Fruit fly (Drosophila melanogaster) whole organism, embryonic: ENCODE measurements around the gene Arpc4.

Source experiments
- Asciz ChIP-seq: fragments of 200-800 bp; sonication (Bioruptor generic); optimal IDR thresholded peaks from 2 replicates; lab custom pipeline; 2017; ENCODE audit warnings: missing biosample characterization, mild to moderate bottlenecking, missing genetic modification characterization, missing genetic modification reagents
- B-H1 ChIP-seq: fragments of 200-800 bp; sonication (Bioruptor generic); IDR thresholded peaks from 3 replicates; pipeline ENCODE4 v1.3.6; 2022; ENCODE audit warnings: missing biosample characterization, missing genetic modification characterization
- CG10565 ChIP-seq: fragments of 200-800 bp; sonication (Bioruptor generic); optimal IDR thresholded peaks from 3 replicates; lab custom pipeline; 2016; ENCODE audit warnings: missing biosample characterization, mild to moderate bottlenecking, missing genetic modification characterization
- CG11085 ChIP-seq: fragments of 200-800 bp; sonication (Bioruptor generic); IDR thresholded peaks from 2 replicates; pipeline ENCODE4 v1.3.6; 2022; ENCODE audit warnings: missing biosample characterization, missing genetic modification characterization
- CG11398 ChIP-seq: fragments of 200-800 bp; sonication (Bioruptor generic); optimal IDR thresholded peaks from 2 replicates; lab custom pipeline; 2016; ENCODE audit warnings: missing biosample characterization, missing genetic modification characterization
- CG12104 ChIP-seq: fragments of 200-800 bp; sonication (Bioruptor generic); optimal IDR thresholded peaks from 3 replicates; lab custom pipeline; 2016; ENCODE audit warnings: missing biosample characterization, missing genetic modification characterization
- CG16815 ChIP-seq: fragments of 200-800 bp; sonication (Bioruptor generic); optimal IDR thresholded peaks from 3 replicates; lab custom pipeline; 2017; ENCODE audit warnings: missing biosample characterization, mild to moderate bottlenecking, missing genetic modification characterization
- CG17802 ChIP-seq: fragments of 200-800 bp; sonication (Bioruptor generic); optimal IDR thresholded peaks from 2 replicates; lab custom pipeline; 2018; ENCODE audit warnings: missing biosample characterization, mild to moderate bottlenecking, missing genetic modification characterization, moderate library complexity
- CG31388 ChIP-seq: fragments of 200-800 bp; sonication (Bioruptor generic); optimal IDR thresholded peaks from 2 replicates; lab custom pipeline; 2016; ENCODE audit warnings: missing biosample characterization, missing genetic modification characterization
- CG32772 ChIP-seq: fragments of 200-800 bp; sonication (Bioruptor generic); IDR thresholded peaks from 2 replicates; pipeline ENCODE4 v1.3.6; 2022; ENCODE audit warnings: missing biosample characterization, missing genetic modification characterization
- CG33213 ChIP-seq: fragments of 200-800 bp; sonication (Bioruptor generic); optimal IDR thresholded peaks from 3 replicates; lab custom pipeline; 2016; ENCODE audit warnings: missing biosample characterization, missing genetic modification characterization
- CG33557 ChIP-seq: fragments of 200-800 bp; sonication (Bioruptor generic); optimal IDR thresholded peaks from 2 replicates; lab custom pipeline; 2019; ENCODE audit warnings: missing biosample characterization, mild to moderate bottlenecking, missing genetic modification characterization, moderate library complexity
- CG4820 ChIP-seq: fragments of 200-800 bp; sonication (Bioruptor generic); optimal IDR thresholded peaks from 3 replicates; lab custom pipeline; 2016; ENCODE audit warnings: missing biosample characterization, missing genetic modification characterization
- CG6683 ChIP-seq: fragments of 200-800 bp; sonication (Bioruptor generic); optimal IDR thresholded peaks from 2 replicates; lab custom pipeline; 2017; ENCODE audit warnings: missing biosample characterization, mild to moderate bottlenecking, missing genetic modification characterization, missing genetic modification reagents
- CG6689 ChIP-seq: fragments of 200-800 bp; sonication (Bioruptor generic); IDR thresholded peaks from 2 replicates; pipeline ENCODE4 v1.3.6; 2022; ENCODE audit warnings: missing biosample characterization, missing genetic modification characterization
- CG6813 ChIP-seq: fragments of 200-800 bp; sonication (Bioruptor generic); optimal IDR thresholded peaks from 2 replicates; lab custom pipeline; 2017; ENCODE audit warnings: missing biosample characterization, missing genetic modification characterization, mild to moderate bottlenecking, moderate library complexity, missing genetic modification reagents
- CG7963 ChIP-seq: fragments of 200-800 bp; sonication (Bioruptor generic); IDR thresholded peaks from 3 replicates; pipeline ENCODE4 v1.3.6; 2022; ENCODE audit warnings: missing biosample characterization, missing genetic modification characterization; ENCODE audit not compliant: partially characterized antibody
- CG8359 ChIP-seq: fragments of 200-800 bp; sonication (Bioruptor generic); optimal IDR thresholded peaks from 2 replicates; lab custom pipeline; 2017; ENCODE audit warnings: missing biosample characterization, mild to moderate bottlenecking, missing genetic modification characterization, borderline replicate concordance
- CG8944 ChIP-seq: fragments of 200-800 bp; sonication (Bioruptor generic); optimal IDR thresholded peaks from 3 replicates; lab custom pipeline; 2016; ENCODE audit warnings: missing biosample characterization, missing genetic modification characterization
- CG9609 ChIP-seq: fragments of 200-800 bp; sonication (Bioruptor generic); optimal IDR thresholded peaks from 3 replicates; lab custom pipeline; 2016; ENCODE audit warnings: missing biosample characterization, missing genetic modification characterization
- CG9817 ChIP-seq: fragments of 200-800 bp; sonication (Bioruptor generic); optimal IDR thresholded peaks from 2 replicates; lab custom pipeline; 2018; ENCODE audit warnings: missing biosample characterization, mild to moderate bottlenecking, missing genetic modification characterization, moderate library complexity
- CoRest ChIP-seq: fragments of 200-800 bp; sonication (Bioruptor generic); optimal IDR thresholded peaks from 3 replicates; lab custom pipeline; 2018; ENCODE audit warnings: missing biosample characterization, mild to moderate bottlenecking, missing genetic modification characterization, moderate library complexity
- CrebB ChIP-seq: fragments of 200-800 bp; sonication (Bioruptor generic); optimal IDR thresholded peaks from 3 replicates; lab custom pipeline; 2018; ENCODE audit warnings: missing biosample characterization, mild to moderate bottlenecking, missing genetic modification characterization
- Dek ChIP-seq: fragments of 200-800 bp; sonication (Bioruptor generic); optimal IDR thresholded peaks from 3 replicates; lab custom pipeline; 2019; ENCODE audit warnings: missing biosample characterization, mild to moderate bottlenecking, missing genetic modification characterization, moderate library complexity
- Dip3 ChIP-seq: fragments of 200-800 bp; sonication (Bioruptor generic); optimal IDR thresholded peaks from 3 replicates; lab custom pipeline; 2016; ENCODE audit warnings: missing biosample characterization, missing genetic modification characterization
- Ets65A ChIP-seq: fragments of 200-800 bp; sonication (Bioruptor generic); peaks from one replicate; lab custom pipeline; 2016; ENCODE audit warnings: missing biosample characterization, missing genetic modification characterization
- Gsc ChIP-seq: fragments of 200-800 bp; sonication (Bioruptor generic); IDR thresholded peaks from 2 replicates; pipeline ENCODE4 v1.3.6; 2022; ENCODE audit warnings: missing biosample characterization, missing genetic modification characterization
- Myb ChIP-seq: fragments of 200-800 bp; sonication (Bioruptor generic); optimal IDR thresholded peaks from 2 replicates; lab custom pipeline; 2016; ENCODE audit warnings: missing biosample characterization, missing genetic modification characterization
- NC2α ChIP-seq: fragments of 200-800 bp; sonication (Bioruptor generic); optimal IDR thresholded peaks from 2 replicates; lab custom pipeline; 2016; ENCODE audit warnings: missing biosample characterization, missing genetic modification characterization
- Nf-YA ChIP-seq: fragments of 200-800 bp; sonication (Bioruptor generic); IDR thresholded peaks from 2 replicates; pipeline ENCODE4 v1.3.6; 2022; ENCODE audit warnings: missing biosample characterization, missing genetic modification characterization
- Nf-YB ChIP-seq: fragments of 200-800 bp; sonication (Bioruptor generic); optimal IDR thresholded peaks from 3 replicates; lab custom pipeline; 2019; ENCODE audit warnings: missing biosample characterization, mild to moderate bottlenecking, missing genetic modification characterization, moderate library complexity
- Optix ChIP-seq: fragments of 200-800 bp; sonication (Bioruptor generic); IDR thresholded peaks from 3 replicates; pipeline ENCODE4 v1.3.6; 2022; ENCODE audit warnings: missing biosample characterization, missing genetic modification characterization
- chinmo ChIP-seq: fragments of 200-800 bp; sonication (Bioruptor generic); IDR thresholded peaks from 4 replicates; pipeline ENCODE4 v1.3.6; 2022; ENCODE audit warnings: missing biosample characterization, missing genetic modification characterization; ENCODE audit not compliant: partially characterized antibody
- chm ChIP-seq: fragments of 200-800 bp; sonication (Bioruptor generic); IDR thresholded peaks from 2 replicates; pipeline ENCODE4 v1.3.6; 2022; ENCODE audit warnings: missing biosample characterization, missing genetic modification characterization
- ci ChIP-seq: fragments of 200-800 bp; sonication (Bioruptor generic); IDR thresholded peaks from 3 replicates; pipeline ENCODE4 v1.3.6; 2022; ENCODE audit warnings: missing biosample characterization, missing genetic modification characterization
- corto ChIP-seq: fragments of 200-800 bp; sonication (Bioruptor generic); optimal IDR thresholded peaks from 2 replicates; lab custom pipeline; 2016; ENCODE audit warnings: missing biosample characterization, mild to moderate bottlenecking, missing genetic modification characterization, moderate library complexity
- fd96Cb ChIP-seq: fragments of 200-800 bp; sonication (Bioruptor generic); optimal IDR thresholded peaks from 2 replicates; lab custom pipeline; 2018; ENCODE audit warnings: missing biosample characterization, mild to moderate bottlenecking, missing genetic modification characterization, moderate library complexity
- ftz-f1 ChIP-seq: fragments of 200-800 bp; sonication (Bioruptor generic); optimal IDR thresholded peaks from 2 replicates; lab custom pipeline; 2016; ENCODE audit warnings: missing biosample characterization, missing genetic modification characterization
- gro ChIP-seq: fragments of 200-800 bp; sonication (Bioruptor generic); optimal IDR thresholded peaks from 2 replicates; lab custom pipeline; 2016; ENCODE audit warnings: missing biosample characterization, missing genetic modification characterization
- gsb ChIP-seq: fragments of 200-800 bp; sonication (Bioruptor generic); IDR thresholded peaks from 2 replicates; pipeline ENCODE4 v1.3.6; 2022; ENCODE audit warnings: missing biosample characterization, missing genetic modification characterization
- jing ChIP-seq: fragments of 200-800 bp; sonication (Bioruptor generic); optimal IDR thresholded peaks from 2 replicates; lab custom pipeline; 2018; ENCODE audit warnings: missing biosample characterization, mild to moderate bottlenecking, missing genetic modification characterization
- lmd ChIP-seq: fragments of 200-800 bp; sonication (Bioruptor generic); IDR thresholded peaks from 2 replicates; pipeline ENCODE4 v1.3.6; 2022; ENCODE audit warnings: missing biosample characterization, missing genetic modification characterization
- lov ChIP-seq, 2 experiments: fragments of 200-800 bp in 1 of 2; fragments of >200 bp in 1 of 2; sonication (Bioruptor generic) in 1 of 2; IDR thresholded peaks in 1 of 2; optimal IDR thresholded peaks in 1 of 2; 2 replicates in 1 of 2; 3 replicates in 1 of 2; pipeline versions ENCODE4 v1.3.6 to Lab custom; 2017 to 2022; ENCODE audit warnings: missing biosample characterization in 1 of 2, missing genetic modification characterization in 1 of 2
- nerfin-2 ChIP-seq: fragments of 200-800 bp; sonication (Bioruptor generic); IDR thresholded peaks from 2 replicates; pipeline ENCODE4 v1.3.6; 2022; ENCODE audit warnings: missing biosample characterization, missing genetic modification characterization; ENCODE audit not compliant: partially characterized antibody
- otp ChIP-seq: fragments of 200-800 bp; sonication (Bioruptor generic); IDR thresholded peaks from 3 replicates; pipeline ENCODE4, ENCODE4 v1.3.6; 2022; ENCODE audit warnings: missing biosample characterization, missing genetic modification characterization
- pfk ChIP-seq: fragments of 200-800 bp; sonication (Bioruptor generic); optimal IDR thresholded peaks from 2 replicates; lab custom pipeline; 2018; ENCODE audit warnings: missing biosample characterization, mild to moderate bottlenecking, missing genetic modification characterization, moderate library complexity
- pzg ChIP-seq: fragments of 200-800 bp; sonication (Bioruptor generic); optimal IDR thresholded peaks from 3 replicates; lab custom pipeline; 2018; ENCODE audit warnings: missing biosample characterization, mild to moderate bottlenecking, missing genetic modification characterization, moderate library complexity
- ranshi ChIP-seq: fragments of 200-800 bp; sonication (Bioruptor generic); IDR thresholded peaks from 2 replicates; pipeline ENCODE4 v1.3.6; 2022; ENCODE audit warnings: missing biosample characterization, missing genetic modification characterization
- so ChIP-seq: fragments of 200-800 bp; sonication (Bioruptor generic); IDR thresholded peaks from 3 replicates; pipeline ENCODE4 v1.3.6; 2022; ENCODE audit warnings: missing biosample characterization, missing genetic modification characterization
- sug ChIP-seq: fragments of 200-800 bp; optimal IDR thresholded peaks from 2 replicates; lab custom pipeline; 2019; ENCODE audit warnings: missing biosample characterization, mild to moderate bottlenecking, missing genetic modification characterization, moderate library complexity
- wek ChIP-seq: fragments of 200-800 bp; sonication (Bioruptor generic); optimal IDR thresholded peaks from 3 replicates; lab custom pipeline; 2018; ENCODE audit warnings: missing biosample characterization, mild to moderate bottlenecking, missing genetic modification characterization, moderate library complexity

The Arpc4 gene

dm6 chr2L:6090365-6090764 is 34.6 kb upstream of the Arpc4 start (continued):
- TF ChIP-seq CG6813 (GFP tag; lab: Kevin White, UChicago) (no peak), CG16815 (GFP tag; lab: Kevin White, UChicago) (no peak), Ets65A (no peak), CG32772 (GFP tag; lab: Robert Waterston, UW) (no peak), wek (GFP tag; lab: Kevin White, UChicago) (no peak), CG31388 (GFP tag; lab: Kevin White, UChicago) (no peak), nerfin-2 (0 out of 2 replicates have a peak, but pooled peaks have one; percentile 8), Gsc (no peak), CG6683 (GFP tag; lab: Kevin White, UChicago) (no peak), sug (tag; lab: Kevin White, UChicago) (peak; percentile 60), CG33557 (no peak), CG11085 (GFP tag; lab: Robert Waterston, UW) (no peak), lmd (GFP tag; lab: Robert Waterston, UW) (no peak), Nf-YB (no peak), Nf-YA (GFP tag; lab: Robert Waterston, UW) (no peak), NC2α (GFP tag; lab: Kevin White, UChicago) (no peak), CG12104 (GFP tag; lab: Kevin White, UChicago) (no peak), CG7963 (GFP tag; lab: Robert Waterston, UW) (no peak), CG8359 (GFP tag; lab: Kevin White, UChicago) (no peak), CoRest (tag; lab: Kevin White, UChicago) (no peak), CG17802 (tag; lab: Kevin White, UChicago) (no peak), Optix (GFP tag; lab: Robert Waterston, UW) (no peak), lov (optimal IDR thresholded peaks at IDR 0.05; lab: Kevin White, UChicago) (no peak), lov (GFP tag; IDR thresholded peaks at IDR 0.05; lab: Robert Waterston, UW) (no peak), otp (GFP tag; lab: Robert Waterston, UW) (no peak), ftz-f1 (GFP tag; lab: Kevin White, UChicago) (peak; percentile 27), B-H1 (no peak), pzg (GFP tag; lab: Kevin White, UChicago) (no peak), fd96Cb (no peak), so (GFP tag; lab: Robert Waterston, UW) (no peak), CG6689 (no peak), CG4820 (GFP tag; lab: Kevin White, UChicago) (no peak), CG9817 (tag; lab: Kevin White, UChicago) (no peak), pfk (no peak), CG33213 (no peak), Dip3 (no peak), CG8944 (GFP tag; lab: Kevin White, UChicago) (no peak), CG9609 (GFP tag; lab: Kevin White, UChicago) (no peak), CG10565 (GFP tag; lab: Kevin White, UChicago) (no peak), gsb (no peak), chinmo (GFP tag; lab: Robert Waterston, UW) (peak; percentile 86; the same call in 2 of the 4 replicates), chm (GFP tag; lab: Robert Waterston, UW) (0 out of 2 replicates have a peak, but pooled peaks have one; percentile 27), CrebB (tag; lab: Kevin White, UChicago) (no peak), Myb (no peak), Dek (no peak), gro (GFP tag; lab: Kevin White, UChicago) (no peak), CG11398 (GFP tag; lab: Kevin White, UChicago) (no peak), corto (no peak), Asciz (GFP tag; lab: Kevin White, UChicago) (no peak), ranshi (GFP tag; lab: Robert Waterston, UW) (no peak), ci (peak; percentile 26; the same call in 1 of the 3 replicates), jing (GFP tag; lab: Kevin White, UChicago) (no peak)
